Worm (Caenorhabditis elegans) whole organism, early embryonic: ENCODE results near the gene H04M03.3.

Source experiments
- aly-1 ChIP-seq: sonication (generic microtip); optimal IDR thresholded peaks from 2 replicates; lab custom pipeline; 2016; ENCODE audit warnings: missing genetic modification characterization, missing compliant biosample characterization
- ama-1 ChIP-seq: fragments of 150-350 bp; optimal IDR thresholded peaks from 2 replicates; lab custom pipeline; 2014
- ceh-13 ChIP-seq: fragments of 200-800 bp; sonication (Bioruptor generic); optimal IDR thresholded peaks from 2 replicates; lab custom pipeline; 2018; ENCODE audit warnings: mild to moderate bottlenecking, missing genetic modification characterization, missing compliant biosample characterization
- ceh-36 ChIP-seq: sonication (generic microtip); optimal IDR thresholded peaks from 2 replicates; lab custom pipeline; 2016; ENCODE audit warnings: missing genetic modification characterization, inconsistent platforms, missing compliant biosample characterization
- flt-1 ChIP-seq: fragments of 200-800 bp; sonication (Bioruptor generic); IDR thresholded peaks from 2 replicates; pipeline ENCODE4 v1.3.6; 2022; ENCODE audit warnings: missing genetic modification characterization, missing compliant biosample characterization
- hnd-1 ChIP-seq: sonication (generic microtip); optimal IDR thresholded peaks from 2 replicates; lab custom pipeline; 2016; ENCODE audit warnings: missing genetic modification characterization, missing compliant biosample characterization
- pes-1 ChIP-seq: fragments of 200-800 bp; sonication (Bioruptor generic); IDR thresholded peaks from 2 replicates; pipeline ENCODE4 v1.3.6; 2022; ENCODE audit warnings: missing genetic modification reagents, missing genetic modification characterization, missing compliant biosample characterization
- tbx-11 ChIP-seq: fragments of 200-800 bp; sonication (Bioruptor generic); IDR thresholded peaks from 2 replicates; pipeline ENCODE4 v1.3.6; 2022; ENCODE audit warnings: missing genetic modification characterization, missing compliant biosample characterization
- tbx-37 ChIP-seq: fragments of 200-800 bp; sonication (Bioruptor generic); conservative IDR thresholded peaks from 2 replicates; pipeline ENCODE4 v1.3.6; 2022; ENCODE audit warnings: missing genetic modification reagents, missing genetic modification characterization, missing compliant biosample characterization
- tra-4 ChIP-seq: sonication (generic microtip); optimal IDR thresholded peaks from 2 replicates; lab custom pipeline; 2017; ENCODE audit warnings: missing genetic modification characterization, missing compliant biosample characterization

DNA sequence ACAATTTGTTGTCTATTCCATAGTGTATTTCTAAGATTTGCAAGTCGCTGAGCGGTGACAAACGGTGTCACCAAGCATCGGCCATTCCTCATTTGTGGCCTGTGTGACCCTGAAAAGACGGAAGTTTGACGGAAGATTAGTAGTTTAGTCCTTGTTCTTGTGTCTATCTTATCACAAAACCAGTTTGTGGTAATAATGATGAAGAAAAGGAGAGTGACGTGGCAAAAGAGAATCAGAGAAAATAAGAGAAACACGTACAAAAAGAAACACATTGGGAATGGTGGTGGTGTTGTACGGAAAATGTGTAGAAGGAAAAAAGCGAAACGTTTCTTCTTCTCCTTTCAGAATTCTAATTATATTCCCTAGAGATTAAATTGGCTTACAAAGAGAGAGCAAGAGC is 47.8 kb downstream of the H04M03.3 start, which contains the start of gene mcu-1:
- TF ChIP-seq hnd-1 (tag; lab: Kevin White, UChicago) (no peak), aly-1 (tag; lab: Kevin White, UChicago) (no peak), ceh-36 (no peak), ama-1 (lab: Kevin White, UChicago) (no peak), pes-1 (GFP tag; lab: Robert Waterston, UW) (no peak), tra-4 (tag; lab: Kevin White, UChicago) (no peak), tbx-11 (GFP tag; lab: Robert Waterston, UW) (no peak), flt-1 (GFP tag; lab: Robert Waterston, UW) (no peak), tbx-37 (GFP tag; lab: Robert Waterston, UW) (no peak), ceh-13 (GFP tag; lab: Kevin White, UChicago) (no peak)
